Fruit fly (Drosophila melanogaster) S2 (cell line): ENCODE results near the gene CG13471.

Source experiments
- CG8478 ChIP-seq: fragments of >200 bp; optimal IDR thresholded peaks from 2 replicates; lab custom pipeline; 2018
- CTCF ChIP-seq, 2 experiments: fragments of >200 bp; optimal IDR thresholded peaks; 2 replicates each; lab custom pipeline; 2018

DNA sequence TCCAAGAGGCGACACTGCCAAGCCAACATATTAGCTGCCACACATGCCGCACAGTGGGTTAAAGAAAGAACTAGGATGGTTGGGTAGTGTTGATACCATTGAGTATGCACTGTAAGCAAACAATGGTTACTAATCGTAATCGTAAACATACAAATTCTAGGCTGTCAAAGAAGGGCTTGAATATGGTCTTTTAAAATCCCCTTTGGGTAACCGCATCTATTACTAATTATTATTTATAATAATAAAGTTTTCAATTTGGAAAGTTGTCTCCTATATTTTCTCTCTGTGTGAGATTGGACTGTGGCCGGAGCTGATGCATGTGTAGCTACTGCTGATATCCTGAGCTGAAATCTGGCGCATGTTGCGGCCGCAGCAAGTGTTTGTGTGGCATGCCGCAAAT is 1.5 kb downstream of the CG13471 start:
- TF ChIP-seq CTCF (optimal IDR thresholded peaks at IDR 0.05; lab: Kevin White, UChicago) (no peak), CG8478 (no peak)
